Worm (Caenorhabditis elegans) whole organism, L4/young adult: Measurements from ENCODE around the gene dcap-2.

Experiments used
- dao-5 ChIP-seq: sonication (generic microtip); optimal IDR thresholded peaks from 2 replicates; lab custom pipeline; 2016; ENCODE audit warnings: missing genotype, missing genetic modification characterization, moderate library complexity, missing compliant biosample characterization
- him-1 ChIP-seq: sonication (generic microtip); optimal IDR thresholded peaks from 2 replicates; lab custom pipeline; 2016; ENCODE audit warnings: missing genotype, missing genetic modification reagents, missing genetic modification characterization, missing compliant biosample characterization

DNA sequence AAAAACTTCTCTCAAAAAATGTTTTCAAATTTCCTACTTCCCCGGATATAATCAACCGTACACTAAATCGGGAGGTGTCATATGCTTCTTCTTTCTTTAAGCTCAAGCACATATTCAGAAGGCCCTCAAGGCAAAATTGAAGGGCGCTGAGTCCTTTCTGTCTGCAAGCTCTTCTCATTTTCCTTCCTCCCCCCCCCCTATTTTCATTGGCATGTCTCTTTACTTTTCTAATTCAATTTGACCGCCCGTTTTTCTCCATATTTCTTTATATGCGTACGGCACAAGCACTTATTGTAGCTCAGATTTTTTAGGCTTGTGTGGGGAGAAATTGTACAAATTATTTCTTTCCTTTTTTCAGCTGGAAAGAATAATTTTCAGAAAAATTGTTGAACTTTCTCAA lies 33.8 kb upstream of the dcap-2 start:
- TF ChIP-seq him-1 (tag; lab: Kevin White, UChicago) (no peak), dao-5 (no peak)
